Worm (Caenorhabditis elegans) whole organism, L2 larva: ENCODE data around the gene F41H10.3.

Experiments
- C34F6.9 ChIP-seq: fragments of 150-350 bp; optimal IDR thresholded peaks from 2 replicates; lab custom pipeline; 2014; ENCODE audit warnings: missing biosample characterization, missing genetic modification characterization
- F13H6.1 ChIP-seq: sonication (generic microtip); optimal IDR thresholded peaks from 2 replicates; lab custom pipeline; 2016; ENCODE audit warnings: missing genetic modification characterization, missing compliant biosample characterization
- Y55F3AM.14 ChIP-seq: fragments of 200-800 bp; sonication (Bioruptor generic); optimal IDR thresholded peaks from 2 replicates; lab custom pipeline; 2018; ENCODE audit warnings: mild to moderate bottlenecking, missing genetic modification characterization, missing compliant biosample characterization
- ZK546.5 ChIP-seq: sonication (generic microtip); optimal IDR thresholded peaks from 2 replicates; lab custom pipeline; 2017; ENCODE audit warnings: missing biosample characterization, missing genetic modification characterization
- alr-1 ChIP-seq: fragments of 150-350 bp; optimal IDR thresholded peaks from 2 replicates; lab custom pipeline; 2014; ENCODE audit warnings: missing biosample characterization, missing genetic modification characterization
- blmp-1 ChIP-seq: sonication (generic microtip); optimal IDR thresholded peaks from 2 replicates; lab custom pipeline; 2017; ENCODE audit warnings: missing genetic modification characterization, mild to moderate bottlenecking, missing compliant biosample characterization, antibody characterized with exemption, moderate library complexity; ENCODE audit not compliant: insufficient read depth
- ceh-16 ChIP-seq: fragments of 150-350 bp; optimal IDR thresholded peaks from 2 replicates; lab custom pipeline; 2014; ENCODE audit warnings: missing biosample characterization, missing genetic modification characterization
- ceh-82 ChIP-seq: fragments of 150-350 bp; optimal IDR thresholded peaks from 2 replicates; lab custom pipeline; 2014; ENCODE audit warnings: missing biosample characterization, missing genetic modification characterization
- crh-2 ChIP-seq: sonication (generic microtip); optimal IDR thresholded peaks from 2 replicates; lab custom pipeline; 2017; ENCODE audit warnings: missing biosample characterization, missing genetic modification characterization
- egl-27 ChIP-seq: sonication (generic microtip); optimal IDR thresholded peaks from 3 replicates; lab custom pipeline; 2017; ENCODE audit warnings: missing biosample characterization, missing genetic modification reagents, missing genetic modification characterization
- elt-1 ChIP-seq: fragments of 150-350 bp; optimal IDR thresholded peaks from 2 replicates; lab custom pipeline; 2014; ENCODE audit warnings: missing biosample characterization, missing genetic modification characterization
- elt-3 ChIP-seq: sonication (generic microtip); optimal IDR thresholded peaks from 2 replicates; lab custom pipeline; 2017; ENCODE audit warnings: missing biosample characterization, missing genetic modification characterization
- fos-1 ChIP-seq: fragments of 150-350 bp; optimal IDR thresholded peaks from 2 replicates; lab custom pipeline; 2014; ENCODE audit warnings: missing biosample characterization, missing genetic modification characterization
- gmeb-1 ChIP-seq: fragments of 150-350 bp; optimal IDR thresholded peaks from 2 replicates; lab custom pipeline; 2014; ENCODE audit warnings: missing biosample characterization, missing genetic modification characterization
- lin-11 ChIP-seq: fragments of 150-350 bp; sonication (generic microtip); optimal IDR thresholded peaks from 2 replicates; lab custom pipeline; 2014; ENCODE audit warnings: missing biosample characterization, missing genetic modification characterization, inconsistent platforms, mixed read lengths
- lin-13 ChIP-seq: fragments of 150-350 bp; optimal IDR thresholded peaks from 2 replicates; lab custom pipeline; 2014; ENCODE audit warnings: missing biosample characterization, missing genetic modification reagents, missing genetic modification characterization
- lin-39 ChIP-seq: fragments of 150-350 bp; optimal IDR thresholded peaks from 2 replicates; lab custom pipeline; 2014; ENCODE audit warnings: missing biosample characterization, missing genetic modification reagents, missing genetic modification characterization
- lsy-2 ChIP-seq, 2 experiments: fragments of 150-350 bp in 1 of 2; sonication (generic microtip) in 1 of 2; optimal IDR thresholded peaks; 2 replicates each; lab custom pipeline; 2014 to 2017; ENCODE audit warnings: missing biosample characterization in 2 of 2, missing genetic modification characterization in 2 of 2
- mab-5 ChIP-seq: fragments of 150-350 bp; optimal IDR thresholded peaks from 2 replicates; lab custom pipeline; 2014; ENCODE audit warnings: missing biosample characterization, missing genetic modification characterization
- mdl-1 ChIP-seq, 2 experiments: fragments of 150-350 bp in 1 of 2; sonication (generic microtip) in 1 of 2; optimal IDR thresholded peaks; 2 replicates each; lab custom pipeline; 2017; ENCODE audit warnings: missing biosample characterization in 2 of 2, missing genetic modification characterization in 2 of 2
- nhr-10 ChIP-seq: sonication (generic microtip); optimal IDR thresholded peaks from 2 replicates; lab custom pipeline; 2017; ENCODE audit warnings: missing biosample characterization, missing genetic modification characterization
- nhr-11 ChIP-seq: fragments of 150-350 bp; optimal IDR thresholded peaks from 2 replicates; lab custom pipeline; 2014; ENCODE audit warnings: missing biosample characterization, missing genetic modification characterization
- nhr-12 ChIP-seq: fragments of 150-350 bp; optimal IDR thresholded peaks from 2 replicates; lab custom pipeline; 2014; ENCODE audit warnings: missing biosample characterization, missing genetic modification characterization
- nhr-129 ChIP-seq: fragments of 150-350 bp; optimal IDR thresholded peaks from 2 replicates; lab custom pipeline; 2014; ENCODE audit warnings: missing biosample characterization, missing genetic modification characterization
- nhr-21 ChIP-seq: fragments of 150-350 bp; optimal IDR thresholded peaks from 2 replicates; lab custom pipeline; 2014; ENCODE audit warnings: missing biosample characterization, missing genetic modification characterization
- nhr-23 ChIP-seq: fragments of 150-350 bp; optimal IDR thresholded peaks from 2 replicates; lab custom pipeline; 2014; ENCODE audit warnings: missing biosample characterization, missing genetic modification reagents, missing genetic modification characterization
- nhr-237 ChIP-seq: fragments of 150-350 bp; optimal IDR thresholded peaks from 2 replicates; lab custom pipeline; 2014; ENCODE audit warnings: missing biosample characterization, missing genetic modification characterization
- nhr-25 ChIP-seq: fragments of 150-350 bp; sonication (generic microtip); optimal IDR thresholded peaks from 3 replicates; lab custom pipeline; 2014; ENCODE audit warnings: missing biosample characterization, missing genetic modification characterization
- nhr-6 ChIP-seq: fragments of 150-350 bp; optimal IDR thresholded peaks from 2 replicates; lab custom pipeline; 2014; ENCODE audit warnings: missing biosample characterization, missing genetic modification characterization
- peb-1 ChIP-seq: fragments of 150-350 bp; optimal IDR thresholded peaks from 2 replicates; lab custom pipeline; 2014; ENCODE audit warnings: missing biosample characterization, missing genetic modification characterization
- sem-4 ChIP-seq: fragments of 150-350 bp; optimal IDR thresholded peaks from 2 replicates; lab custom pipeline; 2014; ENCODE audit warnings: missing biosample characterization, missing genetic modification reagents, missing genetic modification characterization
- skn-1 ChIP-seq: sonication (generic microtip); optimal IDR thresholded peaks from 2 replicates; lab custom pipeline; 2017; ENCODE audit warnings: missing biosample characterization, missing genetic modification characterization
- sma-3 ChIP-seq: sonication (generic microtip); optimal IDR thresholded peaks from 2 replicates; lab custom pipeline; 2016; ENCODE audit warnings: missing genetic modification reagents, missing genetic modification characterization, missing compliant biosample characterization
- sma-9 ChIP-seq, 2 experiments: fragments of 150-350 bp in 1 of 2; sonication (generic microtip) in 1 of 2; optimal IDR thresholded peaks; 2 replicates each; lab custom pipeline; 2014 to 2016; ENCODE audit warnings: missing genetic modification characterization in 2 of 2, mild to moderate bottlenecking in 1 of 2, missing biosample characterization in 1 of 2, missing compliant biosample characterization in 1 of 2, missing genetic modification reagents in 1 of 2, moderate library complexity in 1 of 2
- unc-39 ChIP-seq: fragments of 150-350 bp; optimal IDR thresholded peaks from 2 replicates; lab custom pipeline; 2014; ENCODE audit warnings: missing biosample characterization, missing genetic modification characterization
- unc-55 ChIP-seq: fragments of 150-350 bp; sonication (generic microtip); optimal IDR thresholded peaks from 3 replicates; lab custom pipeline; 2014; ENCODE audit warnings: missing biosample characterization, missing genetic modification reagents, missing genetic modification characterization
- unc-62 ChIP-seq: fragments of 150-350 bp; optimal IDR thresholded peaks from 2 replicates; lab custom pipeline; 2014; ENCODE audit warnings: missing biosample characterization, missing genetic modification reagents, missing genetic modification characterization
- ztf-1 ChIP-seq: fragments of 200-800 bp; sonication (Bioruptor generic); conservative IDR thresholded peaks from 2 replicates; pipeline ENCODE4 v1.3.6; 2022; ENCODE audit warnings: missing genetic modification characterization, missing compliant biosample characterization
- ztf-11 ChIP-seq: sonication (generic microtip); optimal IDR thresholded peaks from 2 replicates; lab custom pipeline; 2017; ENCODE audit warnings: missing biosample characterization, missing genetic modification characterization
- ztf-4 ChIP-seq: fragments of 150-350 bp; optimal IDR thresholded peaks from 2 replicates; lab custom pipeline; 2014; ENCODE audit warnings: missing biosample characterization, missing genetic modification characterization

F41H10.3 gene

ce11 chrIV:5369414-5369813, at the start of gene F41H10.3:
Gene F41H10.3 (plus strand): TSS chrIV:5369801.
- TF ChIP-seq C34F6.9 (peak; percentile 2), fos-1 (tag; lab: Kevin White, UChicago) (no peak)

- no peak for TF ChIP-seq unc-55 (GFP tag; lab: Kevin White, UChicago)
- TF ChIP-seq ztf-11, result no peak
- TF ChIP-seq elt-1 (tag; lab: Kevin White, UChicago), result no peak
- TF ChIP-seq fos-1 (tag; lab: Kevin White, UChicago), result no peak
- no peak for TF ChIP-seq sem-4
These were observed 43.5 kb upstream of the F41H10.3 start, which contains the start of gene Y4C6B.4 for ce11 chrIV:5326144-5326543. Gene Y4C6B.4 (plus strand): TSS chrIV:5326444.

- TF ChIP-seq nhr-237 (no peak), ceh-82 (tag; lab: Kevin White, UChicago) (no peak), mdl-1 (tag; optimal IDR thresholded peaks at IDR 0.05; lab: Kevin White, UChicago) (no peak), skn-1 (tag; lab: Kevin White, UChicago) (no peak), lsy-2 (tag; optimal IDR thresholded peaks at IDR 0.05; lab: Kevin White, UChicago) (no peak), nhr-12 (no peak), ceh-16 (no peak), nhr-129 (tag; lab: Kevin White, UChicago) (no peak), F13H6.1 (no peak), ZK546.5 (tag; lab: Kevin White, UChicago) (no peak), unc-62 (GFP tag; lab: Kevin White, UChicago) (no peak), ztf-1 (GFP tag; lab: Robert Waterston, UW) (no peak)
These were observed 37.4 kb upstream of the F41H10.3 start, which contains the start of gene Y4C6B.3 for ce11 chrIV:5332178-5332577. Gene Y4C6B.3 (plus strand): TSS chrIV:5332478.

- TF ChIP-seq F13H6.1 (no peak), nhr-21 (tag; lab: Kevin White, UChicago) (peak; percentile 33), blmp-1 (tag; lab: Kevin White, UChicago) (peak; percentile 59), nhr-25 (tag; lab: Kevin White, UChicago) (peak; percentile 1), sma-3 (GFP tag; lab: Kevin White, UChicago) (peak; percentile 4)
These were observed 36.1 kb upstream of the F41H10.3 start for ce11 chrIV:5333484-5333883.

ce11 chrIV:5334518-5334917, 35.1 kb upstream of the F41H10.3 start:
- TF ChIP-seq sma-9 (GFP tag; optimal IDR thresholded peaks at IDR 0.05; lab: Kevin White, UChicago) (peak; percentile 58), sma-9 (tag; optimal IDR thresholded peaks at IDR 0.05; lab: Kevin White, UChicago) (no peak), nhr-21 (tag; lab: Kevin White, UChicago) (peak; percentile 11), C34F6.9 (peak; percentile 48), gmeb-1 (tag; lab: Kevin White, UChicago) (peak; percentile 37), Y55F3AM.14 (GFP tag; lab: Kevin White, UChicago) (peak; percentile 19), nhr-10 (tag; lab: Kevin White, UChicago) (no peak), lin-13 (GFP tag; lab: Kevin White, UChicago) (peak; percentile 44), nhr-25 (tag; lab: Kevin White, UChicago) (peak; percentile 26), elt-3 (tag; lab: Kevin White, UChicago) (no peak), lsy-2 (tag; optimal IDR thresholded peaks at IDR 0.05; lab: Kevin White, UChicago) (peak; percentile 39 to 61), unc-55 (GFP tag; lab: Kevin White, UChicago) (peak; percentile 53), F13H6.1 (peak; percentile 32), mab-5 (peak; percentile 27), crh-2 (tag; lab: Kevin White, UChicago) (peak; percentile 69), ztf-4 (no peak), fos-1 (tag; lab: Kevin White, UChicago) (peak; percentile 55), nhr-237 (no peak), sma-3 (GFP tag; lab: Kevin White, UChicago) (peak; percentile 38)

- TF ChIP-seq alr-1 (tag; lab: Kevin White, UChicago) (no peak), lin-13 (GFP tag; lab: Kevin White, UChicago) (no peak), unc-55 (GFP tag; lab: Kevin White, UChicago) (no peak), fos-1 (tag; lab: Kevin White, UChicago) (no peak), lin-11 (tag; lab: Kevin White, UChicago) (no peak), sma-9 (GFP tag; optimal IDR thresholded peaks at IDR 0.05; lab: Kevin White, UChicago) (peak; percentile 8), sma-9 (tag; optimal IDR thresholded peaks at IDR 0.05; lab: Kevin White, UChicago) (no peak), peb-1 (tag; lab: Kevin White, UChicago) (no peak), F13H6.1 (no peak), lin-39 (no peak), Y55F3AM.14 (GFP tag; lab: Kevin White, UChicago) (no peak), elt-1 (tag; lab: Kevin White, UChicago) (no peak), sma-3 (GFP tag; lab: Kevin White, UChicago) (peak; percentile 18), nhr-11 (no peak), ztf-11 (no peak), ceh-82 (tag; lab: Kevin White, UChicago) (no peak), egl-27 (tag; lab: Kevin White, UChicago) (no peak), nhr-6 (tag; lab: Kevin White, UChicago) (no peak), crh-2 (tag; lab: Kevin White, UChicago) (peak; percentile 4), C34F6.9 (no peak), nhr-12 (no peak), unc-39 (no peak), mdl-1 (tag; optimal IDR thresholded peaks at IDR 0.05; lab: Kevin White, UChicago) (no peak), nhr-23 (tag; lab: Kevin White, UChicago) (no peak), nhr-10 (tag; lab: Kevin White, UChicago) (no peak), blmp-1 (tag; lab: Kevin White, UChicago) (peak; percentile 3)
These were observed 32.0 kb upstream of the F41H10.3 start for ce11 chrIV:5337649-5338048.
